Worm (Caenorhabditis elegans) whole organism, young adult: ENCODE data around the gene srg-69.

Experiments
- F33H1.4 ChIP-seq: fragments of 200-800 bp; sonication (Bioruptor generic); IDR thresholded peaks from 2 replicates; pipeline ENCODE4 v1.3.6; 2022; ENCODE audit warnings: missing genetic modification reagents, missing genetic modification characterization, missing compliant biosample characterization
- Y53F4B.3 ChIP-seq: fragments of 200-800 bp; sonication (Bioruptor generic); IDR thresholded peaks from 2 replicates; pipeline ENCODE4 v1.3.6; 2022; ENCODE audit warnings: missing genetic modification reagents, missing genetic modification characterization, missing compliant biosample characterization
- ama-1 ChIP-seq, 3 experiments: fragments of 150-350 bp in 1 of 3; sonication (generic microtip) in 2 of 3; optimal IDR thresholded peaks; 2 replicates each; lab custom pipeline; 2014 to 2018; ENCODE audit warnings: missing biosample characterization in 2 of 3, missing genetic modification characterization in 2 of 3, missing genetic modification reagents in 2 of 3
- dpl-1 ChIP-seq: fragments of 150-350 bp; optimal IDR thresholded peaks from 2 replicates; lab custom pipeline; 2014; ENCODE audit warnings: missing biosample characterization, missing genetic modification reagents, missing genetic modification characterization
- madf-8 ChIP-seq: fragments of 200-800 bp; sonication (Bioruptor generic); conservative IDR thresholded peaks from 2 replicates; pipeline ENCODE4 v1.3.6; 2022; ENCODE audit warnings: missing genetic modification reagents, missing genetic modification characterization, missing compliant biosample characterization
- rcor-1 ChIP-seq: fragments of 200-800 bp; sonication (Bioruptor generic); IDR thresholded peaks from 2 replicates; pipeline ENCODE4 v1.3.6; 2022; ENCODE audit warnings: missing genetic modification reagents, missing genetic modification characterization, missing compliant biosample characterization
- snpc-4 ChIP-seq, 5 experiments: fragments of 150-350 bp in 1 of 5; sonication (generic microtip) in 4 of 5; optimal IDR thresholded peaks; 2 replicates each; lab custom pipeline; 2014 to 2018; ENCODE audit warnings: missing genetic modification characterization in 5 of 5, missing biosample characterization in 3 of 5, antibody characterized with exemption in 2 of 5, mild to moderate bottlenecking in 2 of 5, missing compliant biosample characterization in 2 of 5, missing genotype in 2 of 5, moderate library complexity in 2 of 5, missing genetic modification reagents in 1 of 5

DNA sequence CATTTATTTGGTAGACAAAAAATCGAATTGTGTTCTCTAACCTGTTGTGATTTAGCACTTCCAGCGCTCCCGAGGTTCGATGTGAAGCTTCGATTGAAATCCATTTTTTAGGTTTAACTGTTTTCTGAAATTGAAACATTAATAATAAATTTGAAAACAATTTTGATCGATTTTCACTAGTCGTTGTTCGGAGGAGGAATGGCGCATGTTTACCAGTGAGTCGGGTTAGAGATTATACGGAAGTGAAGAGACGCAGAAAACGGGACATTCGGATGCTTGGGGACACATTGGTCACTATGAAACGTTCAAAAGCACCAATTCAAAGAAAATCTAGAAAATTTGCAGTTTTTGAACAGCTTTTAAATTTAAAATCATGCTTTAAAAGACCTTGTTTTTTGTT lies 43.3 kb downstream of the srg-69 start, which contains the start of gene fbxl-3:
- TF ChIP-seq Y53F4B.3 (GFP tag; lab: Robert Waterston, UW) = no peak
- TF ChIP-seq F33H1.4 (GFP tag; lab: Robert Waterston, UW) = no peak
- TF ChIP-seq snpc-4 (GFP tag; optimal IDR thresholded peaks at IDR 0.05; lab: Kevin White, UChicago) = no peak
- TF ChIP-seq snpc-4 (tag; optimal IDR thresholded peaks at IDR 0.05; lab: Kevin White, UChicago) = no peak
- no peak for TF ChIP-seq madf-8 (GFP tag; lab: Robert Waterston, UW)
- no peak for TF ChIP-seq rcor-1 (GFP tag; lab: Robert Waterston, UW)
- TF ChIP-seq dpl-1 = no peak
- TF ChIP-seq ama-1 (optimal IDR thresholded peaks at IDR 0.05; lab: Kevin White, UChicago) = no peak
- no peak for TF ChIP-seq ama-1 (GFP tag; optimal IDR thresholded peaks at IDR 0.05; lab: Kevin White, UChicago)
